Fruit fly (Drosophila melanogaster): ENCODE results near the gene app.

The app gene

DNA sequence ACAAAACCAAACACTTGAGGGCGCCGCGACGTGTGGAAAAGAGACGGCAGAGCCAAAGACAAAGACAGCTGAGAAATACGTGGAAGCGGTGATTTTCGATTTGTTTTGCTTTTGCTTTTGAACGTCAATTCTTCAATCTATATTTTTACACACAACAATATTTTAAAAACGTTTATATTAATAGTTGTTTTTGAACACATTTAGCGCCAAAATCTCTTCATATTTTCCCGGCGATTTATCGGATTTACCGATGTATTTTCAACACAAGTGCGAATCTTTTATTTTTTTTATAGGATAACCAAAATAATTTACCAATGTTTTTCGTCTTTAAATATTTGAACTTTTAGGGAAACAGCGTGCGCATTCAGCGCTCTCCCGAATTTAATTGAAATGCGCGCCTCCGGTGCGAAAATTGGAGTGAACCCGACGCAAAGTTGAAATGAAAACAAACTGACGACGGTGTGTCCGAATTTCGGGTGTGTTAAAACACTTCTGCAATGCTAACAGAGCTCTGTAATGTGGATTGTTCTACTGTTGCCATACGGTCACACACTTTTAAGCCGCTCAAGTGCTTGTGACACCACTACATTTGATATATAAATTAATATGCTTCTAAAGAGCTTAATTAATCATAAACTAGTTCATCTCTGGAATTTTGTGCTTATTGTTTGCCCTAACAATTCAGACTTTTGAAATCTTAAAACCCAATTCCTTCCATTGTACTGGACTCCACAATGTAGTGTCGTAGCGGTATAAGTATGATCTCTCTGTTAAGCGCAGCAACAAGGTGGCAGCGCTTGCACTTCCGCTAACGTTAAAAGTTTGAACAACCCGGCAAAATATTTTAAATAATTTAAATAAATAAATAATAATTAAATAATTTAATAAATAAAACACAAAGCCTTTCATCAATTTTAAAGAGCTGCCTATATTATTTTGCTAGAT is at the start of gene app (continued):
- TF ChIP-seq CG13287 (GFP tag; IDR thresholded peaks at IDR 0.05; ENCODE audit: partially characterized antibody) (peak; percentile 19; the same call in 1 of the 2 replicates), CG5953 (GFP tag; IDR thresholded peaks at IDR 0.05) (peak; percentile 90), her (GFP tag; optimal IDR thresholded peaks at IDR 0.05) (peak; percentile 62), pnt (GFP tag; optimal IDR thresholded peaks at IDR 0.05) (peak; percentile 63), Doc3 (GFP tag; IDR thresholded peaks at IDR 0.05; ENCODE audit: partially characterized antibody) (no peak), eve (GFP tag; optimal IDR thresholded peaks at IDR 0.05) (peak in 1 of 2 experiments; percentile 36), inv (GFP tag; IDR thresholded peaks at IDR 0.05; ENCODE audit: partially characterized antibody) (peak; percentile 13; the same call in 1 of the 2 replicates), fd64A (GFP tag; optimal IDR thresholded peaks at IDR 0.05) (peak; percentile 76), Mrtf (GFP tag; IDR thresholded peaks at IDR 0.05) (peak; percentile 82), CG7786 (GFP tag; optimal IDR thresholded peaks at IDR 0.05) (peak; percentile 78), Xbp1 (GFP tag; optimal IDR thresholded peaks at IDR 0.05) (peak; percentile 79), jumu (GFP tag; optimal IDR thresholded peaks at IDR 0.05) (peak; percentile 72), Hr78 (GFP tag; optimal IDR thresholded peaks at IDR 0.05) (peak in 1 of 2 experiments; percentile 19), sqz (GFP tag; optimal IDR thresholded peaks at IDR 0.05) (no peak), CG10147 (GFP tag; optimal IDR thresholded peaks at IDR 0.05) (peak; percentile 72), CG11398 (GFP tag; optimal IDR thresholded peaks at IDR 0.05) (peak; percentile 41), HLH4C (GFP tag; IDR thresholded peaks at IDR 0.05; ENCODE audit: partially characterized antibody) (0 out of 3 replicates have a peak, but pooled peaks have one; percentile 13), CG17186 (GFP tag; optimal IDR thresholded peaks at IDR 0.05) (peak; percentile 91), CG10267 (tag; optimal IDR thresholded peaks at IDR 0.05) (peak; percentile 75), Six4 (GFP tag; optimal IDR thresholded peaks at IDR 0.05) (peak; percentile 70), CG12071 (GFP tag; optimal IDR thresholded peaks at IDR 0.05) (peak; percentile 87), CG2202 (tag; optimal IDR thresholded peaks at IDR 0.05) (peak; percentile 72), mam (GFP tag; optimal IDR thresholded peaks at IDR 0.05) (peak; percentile 74), CG13123 (GFP tag; optimal IDR thresholded peaks at IDR 0.05) (peak; percentile 57), en (GFP tag; optimal IDR thresholded peaks at IDR 0.05) (peak; percentile 11), CG10979 (tag; optimal IDR thresholded peaks at IDR 0.05) (peak; percentile 78), danr (GFP tag; IDR thresholded peaks at IDR 0.05) (peak; percentile 81), cwo (GFP tag; optimal IDR thresholded peaks at IDR 0.05) (peak; percentile 76), Xrp1 (GFP tag; IDR thresholded peaks at IDR 0.05) (peak; percentile 95), Neu2 (GFP tag; optimal IDR thresholded peaks at IDR 0.05; ENCODE audit: borderline replicate concordance) (peak; percentile 37), esg (GFP tag; conservative IDR thresholded peaks at IDR 0.05) (peak; percentile 85), ranshi (GFP tag; IDR thresholded peaks at IDR 0.05) (peak; percentile 86), CG7928 (GFP tag; optimal IDR thresholded peaks at IDR 0.05) (peak; percentile 31), CG9437 (GFP tag; optimal IDR thresholded peaks at IDR 0.05) (peak; percentile 80), grn (GFP tag; optimal IDR thresholded peaks at IDR 0.05) (no peak), pan (optimal IDR thresholded peaks at IDR 0.05) (no peak), pan (GFP tag; optimal IDR thresholded peaks at IDR 0.05 in 1 of 2, IDR thresholded peaks at IDR 0.05 in 1 of 2) (peak in 1 of 2 experiments; percentile 92), ERR (GFP tag; optimal IDR thresholded peaks at IDR 0.05) (peak; percentile 36), Scr (GFP tag; IDR thresholded peaks at IDR 0.05; ENCODE audit: partially characterized antibody) (no peak), HLH54F (GFP tag; optimal IDR thresholded peaks at IDR 0.05) (peak; percentile 73), CG10209 (GFP tag; optimal IDR thresholded peaks at IDR 0.05) (peak; percentile 92), scrt (GFP tag; optimal IDR thresholded peaks at IDR 0.05) (peak; percentile 80), CG17912 (GFP tag; optimal IDR thresholded peaks at IDR 0.05) (peak; percentile 89), Side (GFP tag; optimal IDR thresholded peaks at IDR 0.05) (peak; percentile 70), CG11085 (GFP tag; IDR thresholded peaks at IDR 0.05) (peak; percentile 79), tgo (GFP tag; IDR thresholded peaks at IDR 0.05) (peak; percentile 91), CG8765 (GFP tag; IDR thresholded peaks at IDR 0.05) (no peak; the same call in none of the 2 replicates)

Data from whole organism, embryonic.